Fruit fly (Drosophila melanogaster) S2 (cell line): ENCODE results near the gene CG5342.

Source experiments
- CG8478 ChIP-seq: fragments of >200 bp; optimal IDR thresholded peaks from 2 replicates; lab custom pipeline; 2018
- CTCF ChIP-seq, 2 experiments: fragments of >200 bp; optimal IDR thresholded peaks; 2 replicates each; lab custom pipeline; 2018

The CG5342 gene

DNA sequence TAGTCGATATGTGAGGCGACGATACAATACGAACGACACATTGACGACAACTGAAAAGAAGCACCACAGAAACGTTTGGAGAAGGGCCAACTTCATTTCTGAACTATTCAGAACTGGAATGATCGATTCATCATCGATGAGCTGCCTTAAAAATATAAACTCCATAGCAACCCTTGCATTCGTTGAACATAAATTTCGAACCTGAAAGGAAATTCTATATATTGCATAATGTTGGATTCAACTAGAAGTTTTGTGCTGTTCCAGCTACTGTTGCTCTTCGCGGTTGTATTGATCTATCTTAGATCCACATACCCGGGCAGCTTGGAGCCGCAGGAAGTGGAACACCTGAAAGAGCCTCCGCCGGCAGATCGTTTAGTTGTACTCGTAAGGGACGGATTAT, at the start of gene CG5342, which contains the start of gene CG6790:
CG5342 (plus strand) TSS at position 182 of the 400 bp plus-strand sequence.
CG6790 (minus strand) TSS at position 101 of the 400 bp plus-strand sequence.
- TF ChIP-seq CTCF (optimal IDR thresholded peaks at IDR 0.05; lab: Kevin White, UChicago) = no peak
- TF ChIP-seq CG8478 (lab: Kevin White, UChicago) = no peak

DNA sequence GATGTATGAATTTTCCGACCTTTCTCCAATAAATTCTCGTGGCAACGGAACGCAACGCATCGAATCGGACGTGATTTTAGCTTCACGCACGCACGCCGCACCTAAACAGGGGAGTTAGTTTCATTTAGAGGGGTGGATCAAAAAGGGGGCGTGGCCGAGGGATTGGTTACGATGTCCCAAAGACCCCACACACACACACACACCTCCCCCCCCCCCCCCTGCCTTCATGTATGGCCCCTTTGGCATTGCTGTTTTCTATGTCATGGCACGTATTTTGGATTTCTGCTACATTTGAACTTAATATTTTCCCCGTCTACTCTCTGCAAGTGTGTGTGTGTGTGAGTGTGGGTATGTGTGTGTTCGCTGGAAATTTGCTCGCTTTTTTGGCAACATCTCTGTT, 46.7 kb upstream of the CG5342 start:
- TF ChIP-seq CG8478 (lab: Kevin White, UChicago) (no peak), CTCF (optimal IDR thresholded peaks at IDR 0.05; lab: Kevin White, UChicago) (no peak)

DNA sequence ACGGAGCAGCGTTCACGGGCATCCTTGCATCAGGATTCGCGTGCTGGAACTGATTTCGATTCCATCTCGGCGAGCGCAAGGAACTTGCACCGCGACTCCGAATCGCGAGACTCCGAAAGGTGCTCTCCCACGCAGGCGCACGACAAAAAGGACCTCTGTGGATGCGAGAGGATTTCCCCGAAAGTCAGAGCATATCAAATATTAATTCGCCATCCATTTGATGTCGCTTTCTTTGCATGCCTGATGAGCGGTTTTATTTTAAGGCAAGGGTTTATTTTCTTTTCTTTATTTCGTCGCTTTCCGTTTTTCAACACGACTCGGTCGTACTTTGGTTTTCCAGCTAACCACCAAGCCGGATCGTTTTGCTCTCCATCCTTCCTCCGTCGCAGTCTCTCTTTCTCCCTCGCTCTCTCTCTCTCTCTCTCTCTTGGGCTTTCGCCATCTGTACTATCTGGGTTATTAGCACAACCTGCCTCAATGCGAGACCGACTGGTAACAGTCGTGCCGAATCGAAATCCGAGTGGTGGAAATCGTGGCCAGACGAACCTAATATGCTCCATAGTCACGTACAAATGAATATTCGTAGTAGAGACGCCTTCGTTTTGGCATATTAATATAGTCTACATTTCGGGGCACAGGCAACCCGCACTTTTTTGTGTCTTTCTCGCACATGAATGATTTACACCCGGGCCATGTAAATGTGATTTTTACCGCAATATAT, 35.6 kb upstream of the CG5342 start, which contains the start of gene dpr4:
dpr4 (minus strand) TSS at position 51 of the 721 bp plus-strand sequence.
- no peak for TF ChIP-seq CTCF (optimal IDR thresholded peaks at IDR 0.05; lab: Kevin White, UChicago)
- no peak for TF ChIP-seq CG8478 (lab: Kevin White, UChicago)

DNA sequence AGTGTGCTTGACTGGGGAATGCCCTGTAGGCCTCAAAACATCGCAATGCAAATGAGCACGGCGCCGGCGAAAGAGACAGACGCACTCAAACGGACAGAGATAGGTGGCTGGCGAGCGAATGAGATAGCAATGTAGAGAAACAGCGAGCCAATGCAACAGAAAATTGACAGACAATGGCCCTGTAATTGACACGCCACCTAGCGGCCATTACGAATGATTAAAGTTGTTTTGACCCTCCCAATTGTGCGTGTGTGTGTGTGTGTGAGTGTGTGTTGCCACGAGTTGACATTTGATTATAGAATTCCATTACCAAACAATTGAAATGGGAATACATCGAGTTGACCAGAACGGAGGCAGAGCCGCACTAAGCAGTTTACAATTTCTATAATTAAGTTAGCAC, 34.5 kb upstream of the CG5342 start:
- TF ChIP-seq CG8478 (lab: Kevin White, UChicago) (no peak), CTCF (optimal IDR thresholded peaks at IDR 0.05; lab: Kevin White, UChicago) (peak; percentile 72 to 79)

DNA sequence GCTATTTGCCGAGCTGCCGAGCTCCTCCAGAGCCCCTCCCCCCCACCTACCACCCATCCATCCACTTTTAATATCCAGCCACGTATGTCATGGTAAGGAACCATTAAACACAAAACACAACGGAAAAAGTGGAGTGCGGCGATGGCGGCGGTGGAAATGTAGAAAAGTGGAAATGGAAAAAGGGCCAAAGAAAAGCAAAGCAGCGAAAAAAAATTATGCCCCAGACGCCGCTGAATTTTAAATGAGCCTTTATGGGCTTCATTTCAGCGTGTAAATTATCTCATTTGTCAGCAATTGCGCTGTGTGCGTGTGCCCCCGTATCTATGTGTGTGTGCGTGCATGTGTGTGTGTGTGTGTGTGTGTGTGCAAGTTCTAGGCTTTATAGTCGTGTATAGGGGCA, 27.6 kb upstream of the CG5342 start:
- TF ChIP-seq CG8478 (lab: Kevin White, UChicago) (no peak), CTCF (optimal IDR thresholded peaks at IDR 0.05; lab: Kevin White, UChicago) (no peak)

DNA sequence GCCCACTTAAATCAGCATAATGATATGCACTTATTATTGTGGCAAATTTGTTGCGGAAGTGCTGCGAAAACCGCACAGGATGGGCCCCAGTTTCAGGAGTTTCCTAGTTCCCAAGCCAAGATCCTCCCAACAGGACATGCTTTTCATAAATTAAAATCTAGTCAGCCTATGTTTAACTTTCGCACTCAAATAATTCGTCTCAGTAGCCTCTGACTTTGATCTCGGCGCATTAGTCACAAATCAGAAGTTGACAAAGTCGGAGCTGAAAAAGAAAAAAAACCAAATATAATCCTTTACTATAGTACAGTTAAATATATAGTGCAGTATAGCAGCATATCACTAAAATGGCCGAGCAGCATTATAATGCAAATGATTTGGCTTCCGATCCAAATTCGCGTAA, 24.8 kb upstream of the CG5342 start, which contains the start of gene CG14708:
CG14708 (plus strand) TSS at position 301 of the 400 bp plus-strand sequence.
- no peak for TF ChIP-seq CTCF (optimal IDR thresholded peaks at IDR 0.05; lab: Kevin White, UChicago)
- TF ChIP-seq CG8478 (lab: Kevin White, UChicago) = no peak

DNA sequence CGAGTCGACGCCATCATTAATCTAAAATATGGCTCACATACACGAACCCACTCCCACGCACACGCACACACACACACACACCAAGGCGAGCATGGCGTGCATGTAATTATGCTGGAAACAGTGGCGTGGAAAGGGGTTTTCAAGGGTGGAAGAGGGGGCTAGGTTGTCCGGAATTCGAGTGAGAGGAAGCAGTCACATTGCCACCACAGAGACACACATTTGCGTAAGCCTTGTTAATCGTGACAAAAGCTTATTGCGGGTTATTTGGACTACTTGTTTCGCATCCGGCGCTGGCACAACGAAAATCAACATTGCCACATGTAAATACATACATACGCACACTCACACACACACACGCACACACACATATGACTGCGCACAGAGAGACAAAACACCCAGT, 23.6 kb upstream of the CG5342 start:
- TF ChIP-seq CTCF (optimal IDR thresholded peaks at IDR 0.05; lab: Kevin White, UChicago) = no peak
- TF ChIP-seq CG8478 (lab: Kevin White, UChicago) = no peak

DNA sequence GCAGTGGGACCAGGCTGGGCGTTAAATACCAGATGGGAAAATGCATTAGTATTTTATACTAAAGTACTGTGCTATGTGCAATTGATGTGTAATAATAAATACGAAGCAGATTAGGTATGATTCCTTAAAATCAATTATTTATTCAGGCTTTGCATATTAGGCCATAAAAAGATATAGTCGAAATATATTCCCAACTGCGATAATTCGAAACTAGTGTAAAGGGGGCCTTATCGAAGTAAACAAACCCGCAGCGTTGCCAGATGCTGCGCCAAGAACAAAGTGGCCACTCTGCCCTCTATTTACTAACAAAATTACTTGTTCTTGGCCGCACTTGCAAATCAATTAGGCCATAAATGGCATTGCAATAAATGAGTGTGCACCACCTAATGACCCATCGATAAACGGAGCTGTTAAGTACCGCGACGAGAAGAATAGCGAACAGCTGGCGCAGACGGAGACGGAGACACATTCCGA, 21.1 kb upstream of the CG5342 start, which contains the start of gene CG10898:
CG10898 (plus strand) TSS at position 285 of the 474 bp plus-strand sequence.
- TF ChIP-seq CG8478 (lab: Kevin White, UChicago) (no peak), CTCF (optimal IDR thresholded peaks at IDR 0.05; lab: Kevin White, UChicago) (no peak)

DNA sequence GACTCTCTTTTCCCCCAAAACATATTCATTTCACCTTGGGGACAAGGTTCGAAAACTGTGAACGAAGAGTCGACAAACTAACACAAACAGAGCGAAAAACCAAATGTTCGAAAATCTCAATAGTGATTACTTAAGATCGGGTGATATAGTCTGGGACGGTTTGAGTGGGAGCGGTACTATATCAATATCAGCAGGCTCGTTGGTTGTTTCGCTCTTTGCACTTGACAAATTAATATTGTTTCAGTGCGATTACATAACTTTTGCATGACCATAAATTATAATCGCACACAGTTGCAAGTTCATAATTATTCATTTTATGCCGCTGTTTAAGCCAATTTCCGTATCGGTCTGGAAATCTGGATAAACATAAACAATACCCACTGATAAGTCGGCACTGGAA, 17.0 kb upstream of the CG5342 start:
- TF ChIP-seq CTCF (optimal IDR thresholded peaks at IDR 0.05; lab: Kevin White, UChicago) (no peak), CG8478 (lab: Kevin White, UChicago) (no peak)

DNA sequence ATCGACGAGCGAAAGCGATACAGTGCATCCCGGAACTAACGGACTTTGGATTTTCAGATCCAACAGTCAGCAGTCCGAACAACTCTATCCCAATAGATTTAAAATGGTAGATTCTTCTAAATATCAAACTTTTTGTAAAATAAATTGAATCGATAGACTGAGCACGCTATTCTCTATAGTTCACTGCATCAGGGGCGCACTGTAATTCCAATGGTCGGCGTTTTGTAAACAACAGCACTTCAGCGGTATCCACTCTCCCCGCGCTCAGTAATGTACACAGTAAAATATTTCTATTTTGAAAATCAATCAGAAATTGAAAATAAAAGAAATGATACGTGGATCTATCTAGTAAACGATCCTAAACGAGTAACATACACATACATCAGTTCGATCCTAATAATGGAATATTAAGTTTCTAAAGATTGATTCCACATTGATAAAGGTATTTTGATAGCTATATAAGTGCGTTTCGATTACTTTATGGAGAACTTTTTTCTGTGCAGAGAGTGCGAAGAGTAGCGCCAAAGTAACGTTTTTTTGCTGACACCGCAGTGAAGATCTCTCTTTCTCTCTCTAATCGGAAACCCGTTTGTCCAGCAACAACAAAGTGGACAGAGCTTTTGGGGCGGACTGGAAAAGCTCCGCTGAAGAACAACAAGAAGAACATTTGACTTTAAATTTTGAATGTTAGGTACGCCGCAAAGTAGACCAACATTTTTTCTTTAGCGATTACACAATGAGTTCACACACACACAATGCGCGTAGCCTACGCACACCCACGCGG, 16.1 kb upstream of the CG5342 start:
- no peak for TF ChIP-seq CG8478 (lab: Kevin White, UChicago)
- TF ChIP-seq CTCF (optimal IDR thresholded peaks at IDR 0.05; lab: Kevin White, UChicago) = no peak

DNA sequence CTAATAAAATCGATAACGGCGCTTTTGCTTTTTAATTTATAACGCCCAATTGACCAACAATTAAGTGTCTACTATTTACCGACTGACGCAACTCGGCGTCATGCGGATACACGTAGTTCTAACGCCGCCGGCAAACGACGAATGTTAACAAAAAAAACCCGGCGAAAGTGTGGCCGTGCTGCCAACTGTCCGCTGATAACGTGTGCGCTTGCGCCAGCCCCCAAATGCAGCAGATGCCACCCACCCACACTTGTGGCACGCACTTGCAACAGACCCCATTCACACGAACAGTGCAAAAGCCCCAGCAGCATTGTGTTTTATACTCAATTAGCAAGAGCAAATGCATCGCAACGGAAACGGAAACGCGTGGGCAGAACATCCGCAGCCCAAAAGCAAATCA, 15.5 kb upstream of the CG5342 start:
- no peak for TF ChIP-seq CTCF (optimal IDR thresholded peaks at IDR 0.05; lab: Kevin White, UChicago)
- TF ChIP-seq CG8478 (lab: Kevin White, UChicago) = no peak

DNA sequence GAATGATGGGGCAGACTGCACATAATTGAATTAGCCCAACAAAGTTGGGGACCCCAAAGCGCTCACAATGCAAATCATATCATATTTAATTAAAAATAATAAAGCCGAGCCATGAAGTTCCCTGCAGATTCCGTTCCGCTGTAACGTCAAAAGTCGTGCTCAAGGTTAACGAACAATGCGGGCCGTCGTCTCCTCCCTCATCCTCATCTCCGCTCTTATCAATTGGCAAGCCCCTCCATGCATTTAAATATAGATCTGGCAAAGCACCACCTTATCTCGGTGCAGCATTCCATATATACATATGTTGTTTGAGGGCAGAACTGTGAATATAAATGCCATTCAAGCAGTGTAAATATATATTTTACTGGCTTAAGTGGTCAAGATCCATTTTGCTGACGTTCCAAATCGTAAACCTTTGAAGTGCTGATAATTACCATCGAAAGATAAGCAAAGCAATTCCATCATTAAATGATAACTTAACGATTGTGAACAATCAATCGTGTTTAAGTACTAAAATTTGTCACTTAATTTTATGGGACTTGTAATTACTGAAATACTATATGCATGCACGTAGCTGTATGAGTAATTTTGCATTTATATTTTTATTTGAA, 13.7 kb upstream of the CG5342 start:
- no peak for TF ChIP-seq CTCF (optimal IDR thresholded peaks at IDR 0.05; lab: Kevin White, UChicago)
- TF ChIP-seq CG8478 (lab: Kevin White, UChicago) = no peak

DNA sequence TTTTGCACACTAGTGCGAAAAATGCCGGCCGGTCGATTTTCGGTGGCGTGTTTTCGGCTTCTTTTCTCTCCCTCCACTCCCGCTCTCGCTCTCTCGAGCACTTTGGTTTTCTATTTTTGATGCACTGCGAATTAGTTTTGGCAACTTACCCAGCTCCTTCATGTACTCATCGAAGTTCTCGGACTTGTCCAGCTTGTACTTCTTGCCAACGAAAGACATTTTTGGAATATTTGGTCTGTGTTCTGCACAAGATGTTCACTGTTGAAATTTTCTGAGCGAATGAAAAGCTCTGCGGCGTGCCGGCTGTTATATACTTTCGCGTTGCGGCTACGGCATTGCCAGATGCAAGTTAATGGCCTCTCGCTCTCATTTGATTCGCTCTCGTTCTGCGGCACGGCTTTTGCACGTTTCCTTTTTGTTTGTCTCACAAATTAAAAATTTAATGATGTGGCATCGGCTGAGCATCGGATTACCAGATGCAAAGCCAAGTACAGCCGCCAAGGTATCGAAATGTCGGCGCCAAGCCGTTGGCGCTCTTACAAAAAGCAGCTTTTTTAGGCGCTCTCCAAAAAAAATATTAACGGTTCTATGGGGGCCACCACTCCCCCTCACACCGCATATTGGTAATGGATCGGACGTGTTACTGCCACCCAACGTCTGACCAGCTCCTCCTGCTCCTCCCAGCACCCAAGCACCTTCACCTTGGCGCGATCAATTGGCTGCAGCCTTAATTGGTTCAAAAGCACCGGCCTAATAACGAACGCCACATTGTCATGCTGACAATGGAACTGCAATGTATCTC, 11.7 kb upstream of the CG5342 start, which contains the start of the genes fabp and sea:
fabp (minus strand) TSS at position 286 of the 802 bp plus-strand sequence.
sea (minus strand) TSS at position 286 of the 802 bp plus-strand sequence.
- TF ChIP-seq CTCF (optimal IDR thresholded peaks at IDR 0.05; lab: Kevin White, UChicago) = no peak
- no peak for TF ChIP-seq CG8478 (lab: Kevin White, UChicago)
